Fruit fly (Drosophila melanogaster): ENCODE measurements around the gene Ipo9.

The Ipo9 gene

dm6 chr3R:11460502-11461358 is 48.4 kb downstream of the Ipo9 start, which contains the start of gene PGRP-LB:
Gene PGRP-LB (minus strand): TSS chr3R:11460552.
- TF ChIP-seq noc (tag; optimal IDR thresholded peaks at IDR 0.05): no peak

Data from whole organism, larva.